Worm (Caenorhabditis elegans): ENCODE measurements around the gene R193.1.

R193.1 gene

DNA sequence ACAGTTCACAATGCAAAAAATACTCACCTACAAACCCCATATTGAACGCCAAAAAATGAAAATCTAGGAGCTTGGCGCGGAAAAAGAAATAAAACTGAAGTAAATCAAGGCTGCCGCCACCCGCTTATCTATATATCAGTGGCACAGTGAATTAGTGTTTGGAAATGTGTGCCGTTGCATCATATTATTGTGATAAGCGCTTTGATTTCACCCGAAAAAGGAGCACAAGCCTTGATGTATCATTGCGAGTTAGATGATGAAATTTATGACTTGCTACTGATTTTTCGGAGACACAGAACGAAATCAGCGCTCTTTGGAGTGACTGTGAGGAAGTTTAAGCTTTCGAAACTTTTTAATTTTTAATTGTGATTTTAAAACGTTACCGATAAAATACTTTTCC is 6.3 kb upstream of the R193.1 start, which contains the start of the genes R193.2 and R193.6:
TSS of gene R193.2 (minus strand) at position 148 of the 400 bp plus-strand sequence.
TSS of gene R193.6 (plus strand) at position 350 of the 400 bp plus-strand sequence.
- TF ChIP-seq nhr-25 (tag; optimal IDR thresholded peaks at IDR 0.05; ENCODE audit: borderline replicate concordance, insufficient read depth) (no peak), madf-9 (GFP tag; conservative IDR thresholded peaks at IDR 0.05) (no peak), nhr-77 (tag; optimal IDR thresholded peaks at IDR 0.05) (no peak), F49E8.2 (tag; optimal IDR thresholded peaks at IDR 0.05; ENCODE audit: borderline replicate concordance) (no peak), dmd-9 (GFP tag; IDR thresholded peaks at IDR 0.05) (no peak), gei-8 (GFP tag; optimal IDR thresholded peaks at IDR 0.05) (no peak), saeg-2 (GFP tag; IDR thresholded peaks at IDR 0.05) (no peak), daf-16 (GFP tag; optimal IDR thresholded peaks at IDR 0.05) (no peak), daf-16 (tag; optimal IDR thresholded peaks at IDR 0.05) (peak; percentile 68), nhr-102 (tag; optimal IDR thresholded peaks at IDR 0.05) (no peak), nhr-237 (tag; optimal IDR thresholded peaks at IDR 0.05) (no peak), ztf-7 (tag; optimal IDR thresholded peaks at IDR 0.05) (peak; percentile 97), vab-7 (GFP tag; IDR thresholded peaks at IDR 0.05) (no peak), hif-1 (tag; optimal IDR thresholded peaks at IDR 0.05) (no peak), lir-3 (tag; optimal IDR thresholded peaks at IDR 0.05) (no peak), pqm-1 (tag; optimal IDR thresholded peaks at IDR 0.05) (peak; percentile 85), T26A8.4 (GFP tag; IDR thresholded peaks at IDR 0.05) (no peak), nhr-11 (tag; optimal IDR thresholded peaks at IDR 0.05) (no peak), ctbp-1 (GFP tag; IDR thresholded peaks at IDR 0.05) (no peak), sdz-12 (GFP tag; optimal IDR thresholded peaks at IDR 0.05) (no peak), daf-12 (tag; optimal IDR thresholded peaks at IDR 0.05) (no peak), daf-8 (GFP tag; IDR thresholded peaks at IDR 0.05) (no peak), nhr-41 (GFP tag; IDR thresholded peaks at IDR 0.05) (no peak), mdt-29 (GFP tag; IDR thresholded peaks at IDR 0.05) (no peak), unc-62 (GFP tag; optimal IDR thresholded peaks at IDR 0.05 in 1 of 2) (no peak), unc-62 (tag; optimal IDR thresholded peaks at IDR 0.05) (no peak), ceh-28 (tag; optimal IDR thresholded peaks at IDR 0.05) (no peak), hlh-11 (tag; optimal IDR thresholded peaks at IDR 0.05) (no peak), nhr-6 (tag; optimal IDR thresholded peaks at IDR 0.05) (no peak), ZK337.2 (GFP tag; IDR thresholded peaks at IDR 0.05) (no peak), mxl-3 (GFP tag; optimal IDR thresholded peaks at IDR 0.05) (no peak), dmd-6 (GFP tag; IDR thresholded peaks at IDR 0.05) (peak; percentile 63; the same call in 1 of the 2 replicates), unc-130 (GFP tag; optimal IDR thresholded peaks at IDR 0.05) (no peak), Y5F2A.4 (GFP tag; optimal IDR thresholded peaks at IDR 0.05) (no peak), duxl-1 (tag; optimal IDR thresholded peaks at IDR 0.05; ENCODE audit: poor library complexity) (no peak), ztf-11 (tag; optimal IDR thresholded peaks at IDR 0.05) (no peak), egl-43 (GFP tag; IDR thresholded peaks at IDR 0.05) (no peak), zip-2 (tag; optimal IDR thresholded peaks at IDR 0.05) (no peak), mep-1 (tag; optimal IDR thresholded peaks at IDR 0.05) (peak; percentile 44), unc-39 (tag; optimal IDR thresholded peaks at IDR 0.05) (no peak), F26F4.8 (GFP tag; conservative IDR thresholded peaks at IDR 0.05) (no peak), daf-19 (GFP tag; conservative IDR thresholded peaks at IDR 0.05) (no peak), dmd-8 (GFP tag; IDR thresholded peaks at IDR 0.05) (no peak), dve-1 (tag; optimal IDR thresholded peaks at IDR 0.05; ENCODE audit: insufficient read depth) (peak; percentile 68), php-3 (GFP tag; IDR thresholded peaks at IDR 0.05) (peak; percentile 43; the same call in 1 of the 2 replicates), T20F7.1 (GFP tag; optimal IDR thresholded peaks at IDR 0.05) (no peak), jun-1 (tag; optimal IDR thresholded peaks at IDR 0.05) (no peak), F44E2.7 (GFP tag; IDR thresholded peaks at IDR 0.05) (no peak), mes-2 (tag; optimal IDR thresholded peaks at IDR 0.05; ENCODE audit: poor library complexity, severe bottlenecking) (no peak), nhr-28 (tag; optimal IDR thresholded peaks at IDR 0.05) (peak; percentile 79), lim-7 (GFP tag; IDR thresholded peaks at IDR 0.05) (no peak), tag-97 (GFP tag; IDR thresholded peaks at IDR 0.05) (no peak)

Measured in whole organism, L4 larva.